Worm (Caenorhabditis elegans) whole organism, late embryonic: ENCODE data around the gene prx-12.

Experiments used
- ama-1 ChIP-seq: fragments of 150-350 bp; optimal IDR thresholded peaks from 2 replicates; lab custom pipeline; 2014
- ceh-18 ChIP-seq: sonication (generic microtip); optimal IDR thresholded peaks from 2 replicates; lab custom pipeline; 2016; ENCODE audit warnings: missing genetic modification characterization, missing compliant biosample characterization
- ceh-34 ChIP-seq: sonication (generic microtip); optimal IDR thresholded peaks from 2 replicates; lab custom pipeline; 2016; ENCODE audit warnings: mild to moderate bottlenecking, missing genetic modification characterization, missing compliant biosample characterization
- fkh-10 ChIP-seq: fragments of 150-350 bp; optimal IDR thresholded peaks from 2 replicates; lab custom pipeline; 2014; ENCODE audit warnings: missing biosample characterization, missing genetic modification reagents, missing genetic modification characterization
- fkh-6 ChIP-seq: sonication (generic microtip); optimal IDR thresholded peaks from 2 replicates; lab custom pipeline; 2016; ENCODE audit warnings: missing genetic modification characterization, missing compliant biosample characterization
- nhr-11 ChIP-seq: fragments of 150-350 bp; optimal IDR thresholded peaks from 2 replicates; lab custom pipeline; 2014; ENCODE audit warnings: missing biosample characterization, missing genetic modification characterization
- pax-1 ChIP-seq: fragments of 150-350 bp; optimal IDR thresholded peaks from 2 replicates; lab custom pipeline; 2014; ENCODE audit warnings: missing biosample characterization, missing genetic modification characterization
- sdc-2 ChIP-seq: sonication (generic microtip); optimal IDR thresholded peaks from 2 replicates; lab custom pipeline; 2016; ENCODE audit warnings: missing genotype, missing genetic modification characterization, missing compliant biosample characterization
- unc-86 ChIP-seq: sonication (generic microtip); optimal IDR thresholded peaks from 2 replicates; lab custom pipeline; 2016; ENCODE audit warnings: missing genetic modification characterization, missing compliant biosample characterization

ce11 chrX:11409457-11409856 lies 16.4 kb downstream of the prx-12 start:
- no peak for TF ChIP-seq pax-1
- TF ChIP-seq ceh-18 (tag; lab: Kevin White, UChicago): no peak
- no peak for TF ChIP-seq fkh-10 (GFP tag; lab: Kevin White, UChicago)
- TF ChIP-seq sdc-2 (tag; lab: Kevin White, UChicago): no peak
- TF ChIP-seq nhr-11: no peak
- no peak for TF ChIP-seq fkh-6 (tag; lab: Kevin White, UChicago)
- no peak for TF ChIP-seq ceh-34 (tag; lab: Kevin White, UChicago)
- no peak for TF ChIP-seq unc-86
- TF ChIP-seq ama-1 (lab: Kevin White, UChicago): no peak
